Fruit fly (Drosophila melanogaster) whole organism, larva: ENCODE data around the gene CG5377.
A peak's percentile ranks its signal among the peaks of the same experiment; 100 is the strongest.

Source experiments
- noc ChIP-seq: fragments of 200-800 bp; sonication (Bioruptor generic); optimal IDR thresholded peaks from 3 replicates; lab custom pipeline; 2019; ENCODE audit warnings: missing biosample characterization, mild to moderate bottlenecking, missing genetic modification characterization, moderate library complexity

CG5377 gene

dm6 chr3R:22467939-22468571 is at the start of gene CG5377, which contains the start of gene Nrx-1:
Gene CG5377, minus strand, starts transcription at chr3R:22468157.
Gene Nrx-1, plus strand, starts transcription at chr3R:22468512.
- TF ChIP-seq noc (tag; lab: Kevin White, UChicago): no peak

dm6 chr3R:22515384-22515783 is 47.4 kb upstream of the CG5377 start:
- no peak for TF ChIP-seq noc (tag; lab: Kevin White, UChicago)

- no peak for TF ChIP-seq noc (tag; lab: Kevin White, UChicago)
Observed at dm6 chr3R:22503630-22504029, 35.7 kb upstream of the CG5377 start.

- TF ChIP-seq noc (tag; lab: Kevin White, UChicago): no peak
Observed at dm6 chr3R:22497025-22497424, 29.1 kb upstream of the CG5377 start, which contains the start of gene Octbeta1R. Gene Octbeta1R, plus strand, starts transcription at chr3R:22497215.

- TF ChIP-seq noc (tag; lab: Kevin White, UChicago): peak; percentile 68
Observed at dm6 chr3R:22494523-22495309, 26.8 kb upstream of the CG5377 start.

dm6 chr3R:22492767-22493166 is 24.8 kb upstream of the CG5377 start, which contains the start of gene tHMG2:
Gene tHMG2, plus strand, starts transcription at chr3R:22492953.
- TF ChIP-seq noc (tag; lab: Kevin White, UChicago): no peak

- no peak for TF ChIP-seq noc (tag; lab: Kevin White, UChicago)
Observed at dm6 chr3R:22491088-22491879, 23.3 kb upstream of the CG5377 start, which contains the start of the genes CCT1 and tHMG1. Gene CCT1, minus strand, starts transcription at chr3R:22491439. Gene tHMG1, plus strand, starts transcription at chr3R:22491829.

dm6 chr3R:22488855-22489254 is 20.9 kb upstream of the CG5377 start, which contains the start of gene CG5376:
Gene CG5376, minus strand, starts transcription at chr3R:22488955.
- no peak for TF ChIP-seq noc (tag; lab: Kevin White, UChicago)

- no peak for TF ChIP-seq noc (tag; lab: Kevin White, UChicago)
Observed at dm6 chr3R:22487037-22487492, 19.1 kb upstream of the CG5377 start, which contains the start of gene Pfdn5. Gene Pfdn5, plus strand, starts transcription at chr3R:22487039.

- no peak for TF ChIP-seq noc (tag; lab: Kevin White, UChicago)
Observed at dm6 chr3R:22483537-22483936, 15.6 kb upstream of the CG5377 start.

- TF ChIP-seq noc (tag; lab: Kevin White, UChicago): no peak
Observed at dm6 chr3R:22470064-22470463, 2.1 kb upstream of the CG5377 start.

- peak; percentile 54 for TF ChIP-seq noc (tag; lab: Kevin White, UChicago)
Observed at dm6 chr3R:22468829-22469487, 1.0 kb upstream of the CG5377 start.

- no peak for TF ChIP-seq noc (tag; lab: Kevin White, UChicago)
Observed at dm6 chr3R:22465984-22466530, 1.9 kb downstream of the CG5377 start, which contains the start of gene Pebp1. Gene Pebp1, plus strand, starts transcription at chr3R:22466034.

- TF ChIP-seq noc (tag; lab: Kevin White, UChicago): no peak
Observed at dm6 chr3R:22465138-22465537, 2.8 kb downstream of the CG5377 start.
